Fruit fly (Drosophila melanogaster): Measurements from ENCODE around the gene CG6013.
A peak's percentile ranks its signal among the peaks of the same experiment; 100 is the strongest.

CG6013 gene

dm6 chr3R:19010923-19011322, 20.4 kb upstream of the CG6013 start (continued):
- TF ChIP-seq CG14014 (GFP tag; IDR thresholded peaks at IDR 0.05) (no peak), CG13624 (GFP tag; optimal IDR thresholded peaks at IDR 0.05) (no peak), Myb (GFP tag; optimal IDR thresholded peaks at IDR 0.05) (no peak), CG4282 (GFP tag; optimal IDR thresholded peaks at IDR 0.05) (no peak), CG1024 (GFP tag; IDR thresholded peaks at IDR 0.05) (no peak), BEAF-32 (GFP tag; optimal IDR thresholded peaks at IDR 0.05) (no peak), CG17612 (GFP tag; IDR thresholded peaks at IDR 0.05) (no peak), tin (GFP tag; optimal IDR thresholded peaks at IDR 0.05) (no peak), D (optimal IDR thresholded peaks at IDR 0.05) (no peak), D (GFP tag; optimal IDR thresholded peaks at IDR 0.05) (no peak), B-H1 (GFP tag; IDR thresholded peaks at IDR 0.05) (no peak), CG6813 (GFP tag; optimal IDR thresholded peaks at IDR 0.05) (peak; percentile 25), CG1647 (GFP tag; optimal IDR thresholded peaks at IDR 0.05) (peak; percentile 13), CG14050 (GFP tag; IDR thresholded peaks at IDR 0.05) (no peak), CG6791 (GFP tag; IDR thresholded peaks at IDR 0.05; ENCODE audit: partially characterized antibody) (no peak), shn (GFP tag; optimal IDR thresholded peaks at IDR 0.05) (no peak), gsb (GFP tag; IDR thresholded peaks at IDR 0.05) (no peak), row (GFP tag; IDR thresholded peaks at IDR 0.05) (no peak), CG1603 (tag; optimal IDR thresholded peaks at IDR 0.05) (peak; percentile 15), aop (GFP tag; IDR thresholded peaks at IDR 0.05) (no peak), Dad (GFP tag; optimal IDR thresholded peaks at IDR 0.05) (no peak), vfl (GFP tag; optimal IDR thresholded peaks at IDR 0.05) (no peak), CG12071 (GFP tag; optimal IDR thresholded peaks at IDR 0.05) (peak; percentile 8), HLH4C (GFP tag; IDR thresholded peaks at IDR 0.05; ENCODE audit: partially characterized antibody) (no peak), Meics (GFP tag; optimal IDR thresholded peaks at IDR 0.05) (peak; percentile 39), CG4617 (GFP tag; optimal IDR thresholded peaks at IDR 0.05; ENCODE audit: borderline replicate concordance) (no peak), CG9215 (GFP tag; IDR thresholded peaks at IDR 0.05) (no peak), CG18599 (GFP tag; optimal IDR thresholded peaks at IDR 0.05) (peak; percentile 23), vnd (GFP tag; IDR thresholded peaks at IDR 0.05; ENCODE audit: partially characterized antibody) (no peak), NC2α (GFP tag; optimal IDR thresholded peaks at IDR 0.05) (no peak), NK7.1 (GFP tag; optimal IDR thresholded peaks at IDR 0.05) (peak; percentile 22), CG8359 (GFP tag; optimal IDR thresholded peaks at IDR 0.05; ENCODE audit: borderline replicate concordance) (no peak), eve (GFP tag; optimal IDR thresholded peaks at IDR 0.05) (no peak), so (GFP tag; IDR thresholded peaks at IDR 0.05) (no peak), CG12219 (GFP tag; optimal IDR thresholded peaks at IDR 0.05) (no peak), CG2116 (GFP tag; optimal IDR thresholded peaks at IDR 0.05) (no peak), tup (GFP tag; optimal IDR thresholded peaks at IDR 0.05) (no peak), tap (tag; optimal IDR thresholded peaks at IDR 0.05) (no peak), CG17802 (tag; optimal IDR thresholded peaks at IDR 0.05) (no peak), Sox102F (GFP tag; optimal IDR thresholded peaks at IDR 0.05) (no peak), CG1233 (GFP tag; optimal IDR thresholded peaks at IDR 0.05) (peak; percentile 20), Dfd (GFP tag; optimal IDR thresholded peaks at IDR 0.05) (no peak), CG30431 (GFP tag; optimal IDR thresholded peaks at IDR 0.05) (no peak), CG34376 (GFP tag; optimal IDR thresholded peaks at IDR 0.05) (no peak), rib (GFP tag; IDR thresholded peaks at IDR 0.05) (no peak), CG15601 (tag; optimal IDR thresholded peaks at IDR 0.05) (no peak), mld (GFP tag; IDR thresholded peaks at IDR 0.05; ENCODE audit: partially characterized antibody) (no peak), yki (optimal IDR thresholded peaks at IDR 0.05) (no peak), hb (GFP tag; IDR thresholded peaks at IDR 0.05; ENCODE audit: partially characterized antibody) (no peak), CG3838 (GFP tag; optimal IDR thresholded peaks at IDR 0.05) (no peak), sd (tag; optimal IDR thresholded peaks at IDR 0.05) (peak; percentile 33), CG13894 (tag; optimal IDR thresholded peaks at IDR 0.05) (no peak)

Measured in whole organism, embryonic.